Fruit fly (Drosophila melanogaster) whole organism, prepupa: ENCODE measurements around the gene TfIIFalpha.

Experiments used
- CG10669 ChIP-seq: fragments of 200-800 bp; sonication (Bioruptor generic); optimal IDR thresholded peaks from 3 replicates; lab custom pipeline; 2018; ENCODE audit warnings: missing biosample characterization, mild to moderate bottlenecking, missing genetic modification characterization, moderate library complexity
- CG11294 ChIP-seq: fragments of 200-800 bp; sonication (Bioruptor generic); IDR thresholded peaks from 2 replicates; pipeline ENCODE4 v1.3.6; 2022; ENCODE audit warnings: missing biosample characterization, missing genetic modification characterization
- CG11902 ChIP-seq: fragments of 200-800 bp; sonication (Bioruptor generic); optimal IDR thresholded peaks from 3 replicates; lab custom pipeline; 2016; ENCODE audit warnings: missing biosample characterization, missing genetic modification characterization
- CG1621 ChIP-seq: fragments of 200-800 bp; sonication (Bioruptor generic); optimal IDR thresholded peaks from 3 replicates; lab custom pipeline; 2018; ENCODE audit warnings: missing biosample characterization, mild to moderate bottlenecking, missing genetic modification characterization
- CG3032 ChIP-seq: fragments of 200-800 bp; optimal IDR thresholded peaks from 2 replicates; lab custom pipeline; 2019; ENCODE audit warnings: missing biosample characterization, mild to moderate bottlenecking, missing genetic modification characterization, moderate library complexity
- CG31627 ChIP-seq: fragments of 200-800 bp; sonication (Bioruptor generic); optimal IDR thresholded peaks from 3 replicates; lab custom pipeline; 2016; ENCODE audit warnings: missing biosample characterization, missing genetic modification characterization
- CG34406 ChIP-seq: fragments of 200-800 bp; sonication (Bioruptor generic); optimal IDR thresholded peaks from 3 replicates; lab custom pipeline; 2016; ENCODE audit warnings: missing biosample characterization, missing genetic modification characterization
- CG3919 ChIP-seq: fragments of 200-800 bp; sonication (Bioruptor generic); optimal IDR thresholded peaks from 3 replicates; lab custom pipeline; 2016; ENCODE audit warnings: missing biosample characterization, missing genetic modification characterization
- CG4318 ChIP-seq: fragments of 200-800 bp; sonication (Bioruptor generic); optimal IDR thresholded peaks from 3 replicates; lab custom pipeline; 2017; ENCODE audit warnings: missing biosample characterization, mild to moderate bottlenecking, missing genetic modification characterization
- CG6163 ChIP-seq: fragments of 200-800 bp; sonication (Bioruptor generic); IDR thresholded peaks from 3 replicates; pipeline ENCODE4 v1.3.6; 2022; ENCODE audit warnings: missing biosample characterization, missing genetic modification characterization
- CG6276 ChIP-seq: fragments of 200-800 bp; sonication (Bioruptor generic); optimal IDR thresholded peaks from 2 replicates; lab custom pipeline; 2017; ENCODE audit warnings: missing biosample characterization, mild to moderate bottlenecking, missing genetic modification characterization
- CG6792 ChIP-seq: fragments of 200-800 bp; sonication (Bioruptor generic); optimal IDR thresholded peaks from 3 replicates; lab custom pipeline; 2016; ENCODE audit warnings: missing biosample characterization, missing genetic modification characterization
- CG6808 ChIP-seq: fragments of 200-800 bp; sonication (Bioruptor generic); optimal IDR thresholded peaks from 3 replicates; lab custom pipeline; 2017; ENCODE audit warnings: missing biosample characterization, missing genetic modification characterization, mild to moderate bottlenecking, moderate library complexity, missing genetic modification reagents
- CG8119 ChIP-seq: fragments of 200-800 bp; sonication (Bioruptor generic); IDR thresholded peaks from 3 replicates; pipeline ENCODE4 v1.3.6; 2022; ENCODE audit warnings: missing biosample characterization, missing genetic modification characterization
- CG8632 ChIP-seq: fragments of 200-800 bp; sonication (Bioruptor generic); optimal IDR thresholded peaks from 3 replicates; lab custom pipeline; 2016; ENCODE audit warnings: missing biosample characterization, missing genetic modification characterization
- Eip75B ChIP-seq: fragments of 200-800 bp; sonication (Bioruptor generic); optimal IDR thresholded peaks from 3 replicates; lab custom pipeline; 2016; ENCODE audit warnings: missing biosample characterization, missing genetic modification characterization
- Eip78C ChIP-seq: fragments of 200-800 bp; sonication (Bioruptor generic); peaks from one replicate; lab custom pipeline; 2016; ENCODE audit warnings: missing biosample characterization, missing genetic modification characterization
- Eip93F ChIP-seq: fragments of 200-800 bp; sonication (Bioruptor generic); optimal IDR thresholded peaks from 2 replicates; lab custom pipeline; 2016; ENCODE audit warnings: missing biosample characterization, mild to moderate bottlenecking, missing genetic modification characterization
- Ets21C ChIP-seq: fragments of 200-800 bp; sonication (Bioruptor generic); optimal IDR thresholded peaks from 3 replicates; lab custom pipeline; 2016; ENCODE audit warnings: missing biosample characterization, missing genetic modification characterization
- Ets96B ChIP-seq: fragments of 200-800 bp; optimal IDR thresholded peaks from 2 replicates; lab custom pipeline; 2019; ENCODE audit warnings: missing biosample characterization, mild to moderate bottlenecking, missing genetic modification characterization, moderate library complexity
- Gug ChIP-seq: fragments of 200-800 bp; sonication (Bioruptor generic); IDR thresholded peaks from 2 replicates; pipeline ENCODE4 v1.3.6; 2022; ENCODE audit warnings: missing biosample characterization, missing genetic modification characterization
- Hr38 ChIP-seq: sonication (Bioruptor generic); optimal IDR thresholded peaks from 2 replicates; lab custom pipeline; 2016; ENCODE audit warnings: missing biosample characterization, missing genetic modification characterization
- Hr39 ChIP-seq: fragments of 200-800 bp; sonication (Bioruptor generic); optimal IDR thresholded peaks from 2 replicates; lab custom pipeline; 2016; ENCODE audit warnings: missing biosample characterization, missing genetic modification characterization
- Met ChIP-seq: fragments of 200-800 bp; sonication (Bioruptor generic); optimal IDR thresholded peaks from 3 replicates; lab custom pipeline; 2016; ENCODE audit warnings: missing biosample characterization, missing genetic modification characterization
- Smox ChIP-seq: fragments of 200-800 bp; sonication (Bioruptor generic); optimal IDR thresholded peaks from 3 replicates; lab custom pipeline; 2016; ENCODE audit warnings: missing biosample characterization, missing genetic modification characterization
- Sox102F ChIP-seq: fragments of 200-800 bp; sonication (Bioruptor generic); optimal IDR thresholded peaks from 2 replicates; lab custom pipeline; 2016; ENCODE audit warnings: missing biosample characterization, mild to moderate bottlenecking, missing genetic modification characterization
- Sox14 ChIP-seq: fragments of 200-800 bp; sonication (Bioruptor generic); optimal IDR thresholded peaks from 3 replicates; lab custom pipeline; 2016; ENCODE audit warnings: missing biosample characterization, missing genetic modification characterization
- dsx ChIP-seq: fragments of 200-800 bp; optimal IDR thresholded peaks from 3 replicates; lab custom pipeline; 2019; ENCODE audit warnings: missing biosample characterization, mild to moderate bottlenecking, missing genetic modification characterization, moderate library complexity; ENCODE audit not compliant: poor library complexity, severe bottlenecking
- eg ChIP-seq: fragments of 200-800 bp; sonication (Bioruptor generic); IDR thresholded peaks from 3 replicates; pipeline ENCODE4 v1.3.6; 2022; ENCODE audit warnings: missing biosample characterization, missing genetic modification characterization
- esn ChIP-seq: fragments of 200-800 bp; sonication (Bioruptor generic); optimal IDR thresholded peaks from 2 replicates; lab custom pipeline; 2016; ENCODE audit warnings: missing biosample characterization, mild to moderate bottlenecking, missing genetic modification characterization, moderate library complexity
- lz ChIP-seq: fragments of 200-800 bp; sonication (Bioruptor generic); optimal IDR thresholded peaks from 3 replicates; lab custom pipeline; 2016; ENCODE audit warnings: missing biosample characterization, missing genetic modification characterization
- spab ChIP-seq: fragments of 200-800 bp; sonication (Bioruptor generic); optimal IDR thresholded peaks from 2 replicates; lab custom pipeline; 2017; ENCODE audit warnings: missing biosample characterization, mild to moderate bottlenecking, missing genetic modification characterization, missing genetic modification reagents
- ss ChIP-seq, 2 experiments: fragments of 200-800 bp; sonication (Bioruptor generic); optimal IDR thresholded peaks; 2 replicates in 1 of 2; 3 replicates in 1 of 2; lab custom pipeline; 2017 to 2018; ENCODE audit warnings: mild to moderate bottlenecking in 2 of 2, missing biosample characterization in 2 of 2, missing genetic modification characterization in 2 of 2, moderate library complexity in 1 of 2
- svp ChIP-seq: fragments of 200-800 bp; sonication (Bioruptor generic); peaks from one replicate; lab custom pipeline; 2016; ENCODE audit warnings: missing biosample characterization, missing genetic modification characterization
- vri ChIP-seq: fragments of 200-800 bp; sonication (Bioruptor generic); optimal IDR thresholded peaks from 3 replicates; lab custom pipeline; 2016; ENCODE audit warnings: missing biosample characterization, mild to moderate bottlenecking, missing genetic modification characterization

The TfIIFalpha gene

dm6 chr3R:6382733-6383465, 2.6 kb downstream of the TfIIFalpha start, which contains the start of gene gzl:
TSS of gene gzl (plus strand) at chr3R:6382914.
- no peak for TF ChIP-seq Hr39 (GFP tag; lab: Kevin White, UChicago)
- TF ChIP-seq CG11902 = no peak
- TF ChIP-seq Gug (GFP tag; lab: Robert Waterston, UW) = no peak
- TF ChIP-seq Sox14 (GFP tag; lab: Kevin White, UChicago) = peak; percentile 13
- TF ChIP-seq ss (GFP tag; optimal IDR thresholded peaks at IDR 0.05; lab: Kevin White, UChicago) = peak in 1 of 2 experiments; percentile 46
- no peak for TF ChIP-seq Eip75B (GFP tag; lab: Kevin White, UChicago)
- peak; percentile 1 for TF ChIP-seq esn (GFP tag; lab: Kevin White, UChicago)

DNA sequence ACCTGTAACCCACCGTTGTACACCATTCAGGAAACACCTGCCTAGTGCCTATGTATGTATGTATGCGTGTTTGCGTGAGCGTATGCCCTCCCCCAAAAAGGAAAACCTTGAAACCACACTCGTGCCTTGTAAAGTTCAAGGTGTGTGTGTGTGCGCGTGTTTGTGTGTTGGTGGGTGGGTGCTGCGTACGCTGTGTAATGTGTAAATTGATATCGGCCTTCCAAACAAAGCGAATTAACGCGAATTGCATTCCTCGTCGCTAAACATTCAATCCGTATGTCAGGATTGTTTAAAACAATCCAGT, 3.2 kb downstream of the TfIIFalpha start:
- TF ChIP-seq CG6792 (GFP tag; lab: Kevin White, UChicago) = no peak
- TF ChIP-seq CG8119 (GFP tag; lab: Robert Waterston, UW) = no peak
- TF ChIP-seq CG8632 = no peak
- no peak for TF ChIP-seq CG11294 (GFP tag; lab: Robert Waterston, UW)
- no peak for TF ChIP-seq CG6808
- no peak for TF ChIP-seq Sox102F (GFP tag; lab: Kevin White, UChicago)
- no peak for TF ChIP-seq Ets96B (tag; lab: Kevin White, UChicago)
- no peak for TF ChIP-seq Gug (GFP tag; lab: Robert Waterston, UW)
- TF ChIP-seq esn (GFP tag; lab: Kevin White, UChicago) = no peak
- no peak for TF ChIP-seq Eip93F (GFP tag; lab: Kevin White, UChicago)
- no peak for TF ChIP-seq CG11902
- no peak for TF ChIP-seq Hr38
- TF ChIP-seq eg (GFP tag; lab: Robert Waterston, UW) = no peak
- no peak for TF ChIP-seq CG6163 (GFP tag; lab: Robert Waterston, UW)
- TF ChIP-seq vri (GFP tag; lab: Kevin White, UChicago) = no peak
- TF ChIP-seq CG4318 (GFP tag; lab: Kevin White, UChicago) = no peak
- no peak for TF ChIP-seq Eip75B (GFP tag; lab: Kevin White, UChicago)

dm6 chr3R:6388414-6388830, 8.2 kb downstream of the TfIIFalpha start:
- no peak for TF ChIP-seq CG31627 (GFP tag; lab: Kevin White, UChicago)
- TF ChIP-seq spab (GFP tag; lab: Kevin White, UChicago) = no peak
- TF ChIP-seq CG34406 = no peak
- TF ChIP-seq CG10669 (GFP tag; lab: Kevin White, UChicago) = no peak
- TF ChIP-seq CG8632 = no peak
- no peak for TF ChIP-seq CG8119 (GFP tag; lab: Robert Waterston, UW)
- peak; percentile 39 for TF ChIP-seq Eip78C (GFP tag; lab: Kevin White, UChicago)
- TF ChIP-seq Eip93F (GFP tag; lab: Kevin White, UChicago) = peak; percentile 7

dm6 chr3R:6393515-6394246, 13.4 kb downstream of the TfIIFalpha start:
- TF ChIP-seq ss (GFP tag; optimal IDR thresholded peaks at IDR 0.05; lab: Kevin White, UChicago) (peak in 1 of 2 experiments; percentile 48), CG10669 (GFP tag; lab: Kevin White, UChicago) (no peak), CG31627 (GFP tag; lab: Kevin White, UChicago) (no peak), Ets21C (GFP tag; lab: Kevin White, UChicago) (no peak), eg (GFP tag; lab: Robert Waterston, UW) (no peak), dsx (GFP tag; lab: Kevin White, UChicago) (no peak), CG6276 (GFP tag; lab: Kevin White, UChicago) (no peak), CG1621 (tag; lab: Kevin White, UChicago) (no peak), CG8119 (GFP tag; lab: Robert Waterston, UW) (no peak), Smox (GFP tag; lab: Kevin White, UChicago) (no peak), CG11902 (no peak), Met (GFP tag; lab: Kevin White, UChicago) (no peak), Eip78C (GFP tag; lab: Kevin White, UChicago) (peak; percentile 8), CG3919 (no peak), lz (GFP tag; lab: Kevin White, UChicago) (no peak), CG6808 (peak; percentile 9), CG3032 (tag; lab: Kevin White, UChicago) (no peak), svp (GFP tag; lab: Kevin White, UChicago) (peak; percentile 97)
